Fruit fly (Drosophila melanogaster) whole organism, prepupa: ENCODE measurements around the gene CG6294.

Experiments
- CG10669 ChIP-seq: fragments of 200-800 bp; sonication (Bioruptor generic); optimal IDR thresholded peaks from 3 replicates; lab custom pipeline; 2018; ENCODE audit warnings: missing biosample characterization, mild to moderate bottlenecking, missing genetic modification characterization, moderate library complexity
- CG11294 ChIP-seq: fragments of 200-800 bp; sonication (Bioruptor generic); IDR thresholded peaks from 2 replicates; pipeline ENCODE4 v1.3.6; 2022; ENCODE audit warnings: missing biosample characterization, missing genetic modification characterization
- CG11762 ChIP-seq: fragments of 200-800 bp; sonication (Bioruptor generic); optimal IDR thresholded peaks from 3 replicates; lab custom pipeline; 2016; ENCODE audit warnings: missing biosample characterization, missing genetic modification characterization; ENCODE audit not compliant: insufficient read depth
- CG11902 ChIP-seq: fragments of 200-800 bp; sonication (Bioruptor generic); optimal IDR thresholded peaks from 3 replicates; lab custom pipeline; 2016; ENCODE audit warnings: missing biosample characterization, missing genetic modification characterization
- CG15336 ChIP-seq: fragments of 200-800 bp; sonication (Bioruptor generic); IDR thresholded peaks from 2 replicates; pipeline ENCODE4 v1.3.6; 2022; ENCODE audit warnings: missing biosample characterization, missing genetic modification characterization
- CG1621 ChIP-seq: fragments of 200-800 bp; sonication (Bioruptor generic); optimal IDR thresholded peaks from 3 replicates; lab custom pipeline; 2018; ENCODE audit warnings: missing biosample characterization, mild to moderate bottlenecking, missing genetic modification characterization
- CG16779 ChIP-seq: fragments of 200-800 bp; sonication (Bioruptor generic); optimal IDR thresholded peaks from 3 replicates; lab custom pipeline; 2017; ENCODE audit warnings: missing biosample characterization, mild to moderate bottlenecking, missing genetic modification characterization
- CG3032 ChIP-seq: fragments of 200-800 bp; optimal IDR thresholded peaks from 2 replicates; lab custom pipeline; 2019; ENCODE audit warnings: missing biosample characterization, mild to moderate bottlenecking, missing genetic modification characterization, moderate library complexity
- CG32006 ChIP-seq: fragments of 200-800 bp; sonication (Bioruptor generic); optimal IDR thresholded peaks from 3 replicates; lab custom pipeline; 2017; ENCODE audit warnings: missing biosample characterization, mild to moderate bottlenecking, missing genetic modification characterization
- CG3919 ChIP-seq: fragments of 200-800 bp; sonication (Bioruptor generic); optimal IDR thresholded peaks from 3 replicates; lab custom pipeline; 2016; ENCODE audit warnings: missing biosample characterization, missing genetic modification characterization
- CG4318 ChIP-seq: fragments of 200-800 bp; sonication (Bioruptor generic); optimal IDR thresholded peaks from 3 replicates; lab custom pipeline; 2017; ENCODE audit warnings: missing biosample characterization, mild to moderate bottlenecking, missing genetic modification characterization
- CG6163 ChIP-seq: fragments of 200-800 bp; sonication (Bioruptor generic); IDR thresholded peaks from 3 replicates; pipeline ENCODE4 v1.3.6; 2022; ENCODE audit warnings: missing biosample characterization, missing genetic modification characterization
- CG6276 ChIP-seq: fragments of 200-800 bp; sonication (Bioruptor generic); optimal IDR thresholded peaks from 2 replicates; lab custom pipeline; 2017; ENCODE audit warnings: missing biosample characterization, mild to moderate bottlenecking, missing genetic modification characterization
- CG6792 ChIP-seq: fragments of 200-800 bp; sonication (Bioruptor generic); optimal IDR thresholded peaks from 3 replicates; lab custom pipeline; 2016; ENCODE audit warnings: missing biosample characterization, missing genetic modification characterization
- CG6808 ChIP-seq: fragments of 200-800 bp; sonication (Bioruptor generic); optimal IDR thresholded peaks from 3 replicates; lab custom pipeline; 2017; ENCODE audit warnings: missing biosample characterization, missing genetic modification characterization, mild to moderate bottlenecking, moderate library complexity, missing genetic modification reagents
- CG6854 ChIP-seq: fragments of 200-800 bp; sonication (Bioruptor generic); optimal IDR thresholded peaks from 2 replicates; lab custom pipeline; 2017; ENCODE audit warnings: missing biosample characterization, mild to moderate bottlenecking, missing genetic modification characterization
- CG7368 ChIP-seq: fragments of 200-800 bp; sonication (Bioruptor generic); optimal IDR thresholded peaks from 3 replicates; lab custom pipeline; 2016; ENCODE audit warnings: missing biosample characterization, missing genetic modification characterization
- CG8319 ChIP-seq: fragments of 200-800 bp; sonication (Bioruptor generic); optimal IDR thresholded peaks from 3 replicates; lab custom pipeline; 2016; ENCODE audit warnings: missing biosample characterization, missing genetic modification characterization
- CG9139 ChIP-seq: fragments of 200-800 bp; sonication (Bioruptor generic); optimal IDR thresholded peaks from 3 replicates; lab custom pipeline; 2017; ENCODE audit warnings: missing biosample characterization, mild to moderate bottlenecking, missing genetic modification characterization
- Eip75B ChIP-seq: fragments of 200-800 bp; sonication (Bioruptor generic); optimal IDR thresholded peaks from 3 replicates; lab custom pipeline; 2016; ENCODE audit warnings: missing biosample characterization, missing genetic modification characterization
- Eip78C ChIP-seq: fragments of 200-800 bp; sonication (Bioruptor generic); peaks from one replicate; lab custom pipeline; 2016; ENCODE audit warnings: missing biosample characterization, missing genetic modification characterization
- Eip93F ChIP-seq: fragments of 200-800 bp; sonication (Bioruptor generic); optimal IDR thresholded peaks from 2 replicates; lab custom pipeline; 2016; ENCODE audit warnings: missing biosample characterization, mild to moderate bottlenecking, missing genetic modification characterization
- Hr38 ChIP-seq: sonication (Bioruptor generic); optimal IDR thresholded peaks from 2 replicates; lab custom pipeline; 2016; ENCODE audit warnings: missing biosample characterization, missing genetic modification characterization
- Hr39 ChIP-seq: fragments of 200-800 bp; sonication (Bioruptor generic); optimal IDR thresholded peaks from 2 replicates; lab custom pipeline; 2016; ENCODE audit warnings: missing biosample characterization, missing genetic modification characterization
- Met ChIP-seq: fragments of 200-800 bp; sonication (Bioruptor generic); optimal IDR thresholded peaks from 3 replicates; lab custom pipeline; 2016; ENCODE audit warnings: missing biosample characterization, missing genetic modification characterization
- Smox ChIP-seq: fragments of 200-800 bp; sonication (Bioruptor generic); optimal IDR thresholded peaks from 3 replicates; lab custom pipeline; 2016; ENCODE audit warnings: missing biosample characterization, missing genetic modification characterization
- Sox102F ChIP-seq: fragments of 200-800 bp; sonication (Bioruptor generic); optimal IDR thresholded peaks from 2 replicates; lab custom pipeline; 2016; ENCODE audit warnings: missing biosample characterization, mild to moderate bottlenecking, missing genetic modification characterization
- Sox14 ChIP-seq: fragments of 200-800 bp; sonication (Bioruptor generic); optimal IDR thresholded peaks from 3 replicates; lab custom pipeline; 2016; ENCODE audit warnings: missing biosample characterization, missing genetic modification characterization
- Sox15 ChIP-seq: fragments of 200-800 bp; sonication (Bioruptor generic); optimal IDR thresholded peaks from 3 replicates; lab custom pipeline; 2016; ENCODE audit warnings: missing biosample characterization, missing genetic modification characterization
- achi ChIP-seq: fragments of 200-800 bp; sonication (Bioruptor generic); optimal IDR thresholded peaks from 3 replicates; lab custom pipeline; 2016; ENCODE audit warnings: missing biosample characterization, missing genetic modification characterization
- acj6 ChIP-seq: fragments of 200-800 bp; sonication (Bioruptor generic); optimal IDR thresholded peaks from 3 replicates; lab custom pipeline; 2016; ENCODE audit warnings: missing biosample characterization, missing genetic modification characterization
- cyc ChIP-seq: fragments of 200-800 bp; sonication (Bioruptor generic); optimal IDR thresholded peaks from 3 replicates; lab custom pipeline; 2016; ENCODE audit warnings: missing biosample characterization, missing genetic modification characterization
- dac ChIP-seq: fragments of 200-800 bp; sonication (Bioruptor generic); optimal IDR thresholded peaks from 2 replicates; lab custom pipeline; 2017; ENCODE audit warnings: missing biosample characterization, mild to moderate bottlenecking, missing genetic modification characterization
- dsx ChIP-seq: fragments of 200-800 bp; optimal IDR thresholded peaks from 3 replicates; lab custom pipeline; 2019; ENCODE audit warnings: missing biosample characterization, mild to moderate bottlenecking, missing genetic modification characterization, moderate library complexity; ENCODE audit not compliant: poor library complexity, severe bottlenecking
- eg ChIP-seq: fragments of 200-800 bp; sonication (Bioruptor generic); IDR thresholded peaks from 3 replicates; pipeline ENCODE4 v1.3.6; 2022; ENCODE audit warnings: missing biosample characterization, missing genetic modification characterization
- esn ChIP-seq: fragments of 200-800 bp; sonication (Bioruptor generic); optimal IDR thresholded peaks from 2 replicates; lab custom pipeline; 2016; ENCODE audit warnings: missing biosample characterization, mild to moderate bottlenecking, missing genetic modification characterization, moderate library complexity
- fd59A ChIP-seq: fragments of 200-800 bp; sonication (Bioruptor generic); optimal IDR thresholded peaks from 2 replicates; lab custom pipeline; 2017; ENCODE audit warnings: missing biosample characterization, mild to moderate bottlenecking, missing genetic modification characterization, missing genetic modification reagents
- fkh ChIP-seq: fragments of 200-800 bp; sonication (Bioruptor generic); optimal IDR thresholded peaks from 3 replicates; lab custom pipeline; 2017; ENCODE audit warnings: missing biosample characterization, mild to moderate bottlenecking, missing genetic modification characterization, moderate library complexity
- lz ChIP-seq: fragments of 200-800 bp; sonication (Bioruptor generic); optimal IDR thresholded peaks from 3 replicates; lab custom pipeline; 2016; ENCODE audit warnings: missing biosample characterization, missing genetic modification characterization
- net ChIP-seq: fragments of 200-800 bp; sonication (Bioruptor generic); optimal IDR thresholded peaks from 3 replicates; lab custom pipeline; 2016; ENCODE audit warnings: missing biosample characterization, missing genetic modification characterization
- pdm3 ChIP-seq: fragments of 200-800 bp; sonication (Bioruptor generic); optimal IDR thresholded peaks from 3 replicates; lab custom pipeline; 2016; ENCODE audit warnings: missing biosample characterization, missing genetic modification characterization
- salr ChIP-seq, 2 experiments: fragments of 200-800 bp; sonication (Bioruptor generic); optimal IDR thresholded peaks; 3 replicates each; lab custom pipeline; 2016 to 2018; ENCODE audit warnings: missing biosample characterization in 2 of 2, missing genetic modification characterization in 2 of 2, mild to moderate bottlenecking in 1 of 2
- spab ChIP-seq: fragments of 200-800 bp; sonication (Bioruptor generic); optimal IDR thresholded peaks from 2 replicates; lab custom pipeline; 2017; ENCODE audit warnings: missing biosample characterization, mild to moderate bottlenecking, missing genetic modification characterization, missing genetic modification reagents
- ss ChIP-seq, 2 experiments: fragments of 200-800 bp; sonication (Bioruptor generic); optimal IDR thresholded peaks; 2 replicates in 1 of 2; 3 replicates in 1 of 2; lab custom pipeline; 2017 to 2018; ENCODE audit warnings: mild to moderate bottlenecking in 2 of 2, missing biosample characterization in 2 of 2, missing genetic modification characterization in 2 of 2, moderate library complexity in 1 of 2
- topi ChIP-seq: fragments of 200-800 bp; sonication (Bioruptor generic); optimal IDR thresholded peaks from 3 replicates; lab custom pipeline; 2016; ENCODE audit warnings: missing biosample characterization, missing genetic modification characterization
- vri ChIP-seq: fragments of 200-800 bp; sonication (Bioruptor generic); optimal IDR thresholded peaks from 3 replicates; lab custom pipeline; 2016; ENCODE audit warnings: missing biosample characterization, mild to moderate bottlenecking, missing genetic modification characterization

Gene CG6294

DNA sequence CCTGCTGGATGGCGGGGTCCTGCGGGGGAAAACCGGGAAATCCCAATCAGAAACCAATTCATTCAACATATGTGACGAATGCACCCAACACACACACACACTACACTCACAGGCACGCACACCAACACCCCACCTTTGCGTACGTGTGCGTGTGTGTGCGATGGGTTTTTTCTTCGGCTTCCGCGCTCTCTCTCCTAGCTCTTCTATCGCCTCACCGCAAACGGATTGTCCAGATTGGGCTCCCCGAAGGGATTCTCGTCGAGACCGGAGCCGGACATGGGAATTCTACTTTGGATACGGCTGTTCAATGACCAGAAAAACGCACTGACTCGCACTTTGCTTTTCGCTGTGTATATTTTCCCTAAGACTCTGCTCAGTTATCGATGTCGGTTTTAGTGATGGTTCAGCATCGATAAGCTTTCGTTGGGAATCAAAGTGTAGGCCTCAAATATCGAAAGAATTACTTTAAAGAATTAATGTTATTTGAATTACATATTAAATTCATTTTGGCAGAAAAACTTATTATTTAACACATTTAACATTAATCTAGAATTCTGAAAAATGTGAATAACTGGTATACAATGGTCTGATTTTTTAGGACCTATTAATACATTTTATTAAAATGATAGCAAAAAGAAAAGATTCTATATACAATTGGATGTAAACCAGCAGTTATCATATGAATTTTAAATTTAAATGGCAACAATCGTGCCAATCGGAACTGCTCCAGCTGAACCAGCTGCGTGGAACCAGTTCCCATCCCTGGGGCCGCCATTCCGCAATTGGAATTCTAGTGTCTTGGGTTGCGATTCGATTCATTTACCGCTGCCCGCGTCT is 12.8 kb upstream of the CG6294 start, which contains the start of the genes Scamp and Ahcy (continued):
- no peak for TF ChIP-seq CG7368 (GFP tag; lab: Kevin White, UChicago)
- no peak for TF ChIP-seq Hr38 (GFP tag; lab: Kevin White, UChicago)
- no peak for TF ChIP-seq CG6276
- TF ChIP-seq CG6808 (GFP tag; lab: Kevin White, UChicago), result no peak
- no peak for TF ChIP-seq CG4318
- no peak for TF ChIP-seq CG11294 (GFP tag; lab: Robert Waterston, UW)
- TF ChIP-seq CG11902, result no peak
- no peak for TF ChIP-seq net
- no peak for TF ChIP-seq Eip93F (GFP tag; lab: Kevin White, UChicago)
- TF ChIP-seq CG10669 (GFP tag; lab: Kevin White, UChicago), result no peak
- TF ChIP-seq topi (GFP tag; lab: Kevin White, UChicago), result no peak
- peak; percentile 26 for TF ChIP-seq CG3919 (GFP tag; lab: Kevin White, UChicago)
- TF ChIP-seq CG16779 (tag; lab: Kevin White, UChicago), result peak; percentile 10
- peak; percentile 45 for TF ChIP-seq esn
- no peak for TF ChIP-seq CG8319
- no peak for TF ChIP-seq dsx
- peak; percentile 30 for TF ChIP-seq Eip75B (GFP tag; lab: Kevin White, UChicago)
- no peak for TF ChIP-seq CG1621
- TF ChIP-seq CG6792 (GFP tag; lab: Kevin White, UChicago), result no peak
- peak; percentile 26 for TF ChIP-seq Sox102F (GFP tag; lab: Kevin White, UChicago)
- peak; percentile 26 for TF ChIP-seq pdm3 (GFP tag; lab: Kevin White, UChicago)
- TF ChIP-seq, all 60 proteins: peak for 21

DNA sequence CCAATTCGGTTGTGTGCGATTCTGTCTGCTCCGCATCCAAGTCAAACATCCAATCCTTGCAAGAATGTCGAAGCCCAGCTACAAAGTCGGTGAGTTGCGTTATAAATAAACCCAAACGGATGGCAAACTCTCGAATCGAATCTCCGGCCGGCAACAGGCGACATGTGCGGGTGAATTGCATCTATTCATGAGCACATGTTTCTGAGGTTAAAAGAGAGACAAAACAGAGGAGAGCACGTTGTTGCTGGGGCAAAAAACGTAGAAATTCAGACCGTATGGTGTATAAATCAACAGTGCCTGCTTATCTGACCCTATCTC is 12.2 kb upstream of the CG6294 start:
- TF ChIP-seq dsx (peak; percentile 54), Eip78C (no peak), spab (no peak)

DNA sequence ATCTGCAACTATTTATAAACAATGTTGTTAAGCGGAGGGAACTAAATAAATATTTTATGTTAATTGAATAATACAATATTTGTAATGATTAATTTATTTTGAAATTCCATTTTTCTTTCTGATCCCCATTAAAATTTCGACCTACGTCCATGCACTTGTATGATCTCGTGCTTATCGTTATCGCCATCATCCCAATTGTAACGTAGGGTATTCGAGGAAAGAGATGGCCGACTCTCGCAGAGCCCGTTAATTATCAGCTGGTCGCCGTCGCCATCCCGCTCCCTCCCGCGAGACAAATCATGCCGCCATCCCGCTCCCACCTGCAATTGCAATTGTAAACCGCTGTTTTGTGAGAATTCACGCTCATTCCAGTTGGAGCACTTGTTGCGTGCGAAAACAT is 9.4 kb upstream of the CG6294 start, which contains the start of gene CG11655:
TSS of gene CG11655 (plus strand) at position 351 of the 400 bp plus-strand sequence.
- TF ChIP-seq CG11762 (GFP tag; lab: Kevin White, UChicago) (no peak), CG1621 (peak; percentile 60), Hr39 (GFP tag; lab: Kevin White, UChicago) (peak; percentile 49), Eip75B (GFP tag; lab: Kevin White, UChicago) (peak; percentile 47), CG6163 (GFP tag; lab: Robert Waterston, UW) (peak; percentile 21; the same call in 1 of the 3 replicates), cyc (peak; percentile 55), CG3919 (GFP tag; lab: Kevin White, UChicago) (no peak), esn (peak; percentile 61), Sox14 (GFP tag; lab: Kevin White, UChicago) (peak; percentile 50), CG15336 (GFP tag; lab: Robert Waterston, UW) (peak; percentile 42), CG3032 (peak; percentile 31), ss (GFP tag; optimal IDR thresholded peaks at IDR 0.05; lab: Kevin White, UChicago) (no peak), topi (GFP tag; lab: Kevin White, UChicago) (peak; percentile 62), lz (peak; percentile 60), Met (GFP tag; lab: Kevin White, UChicago) (no peak), acj6 (no peak), CG6854 (GFP tag; lab: Kevin White, UChicago) (peak; percentile 63), Sox15 (GFP tag; lab: Kevin White, UChicago) (peak; percentile 34), CG10669 (GFP tag; lab: Kevin White, UChicago) (no peak), dac (GFP tag; lab: Kevin White, UChicago) (no peak), Eip78C (peak; percentile 79), CG9139 (GFP tag; lab: Kevin White, UChicago) (no peak), vri (GFP tag; lab: Kevin White, UChicago) (no peak), Smox (GFP tag; lab: Kevin White, UChicago) (peak; percentile 50), achi (GFP tag; lab: Kevin White, UChicago) (no peak), eg (GFP tag; lab: Robert Waterston, UW) (peak; percentile 59; the same call in 2 of the 3 replicates), CG11902 (peak; percentile 31), salr (GFP tag; optimal IDR thresholded peaks at IDR 0.05; lab: Kevin White, UChicago) (no peak), fkh (GFP tag; lab: Kevin White, UChicago) (no peak), fd59A (GFP tag; lab: Kevin White, UChicago) (peak; percentile 34), dsx (peak; percentile 63), CG6792 (GFP tag; lab: Kevin White, UChicago) (peak; percentile 38), CG32006 (GFP tag; lab: Kevin White, UChicago) (peak; percentile 55)
